Worm (Caenorhabditis elegans) whole organism, L4/young adult: ENCODE measurements around the gene B0336.12.

Experiments
- W03F9.2 ChIP-seq: fragments of 150-350 bp; optimal IDR thresholded peaks from 2 replicates; lab custom pipeline; 2014; ENCODE audit warnings: missing biosample characterization, missing genetic modification characterization
- dao-5 ChIP-seq: sonication (generic microtip); optimal IDR thresholded peaks from 2 replicates; lab custom pipeline; 2016; ENCODE audit warnings: missing genotype, missing genetic modification characterization, moderate library complexity, missing compliant biosample characterization
- him-1 ChIP-seq: sonication (generic microtip); optimal IDR thresholded peaks from 2 replicates; lab custom pipeline; 2016; ENCODE audit warnings: missing genotype, missing genetic modification reagents, missing genetic modification characterization, missing compliant biosample characterization

- no peak for TF ChIP-seq him-1 (tag; lab: Kevin White, UChicago)
- TF ChIP-seq W03F9.2 (tag; lab: Kevin White, UChicago) = no peak
- TF ChIP-seq dao-5 (tag; lab: Kevin White, UChicago) = no peak
Observed at ce11 chrIII:5680141-5680540, 29.8 kb downstream of the B0336.12 start, which contains the start of gene pst-2.
